Worm (Caenorhabditis elegans): ENCODE measurements around the gene srt-34.

srt-34 gene

ce11 chrV:2825978-2826377 lies 8.0 kb upstream of the srt-34 start:
- TF ChIP-seq W03F9.2 (tag; optimal IDR thresholded peaks at IDR 0.05) (no peak), him-1 (tag; optimal IDR thresholded peaks at IDR 0.05) (no peak), dao-5 (tag; optimal IDR thresholded peaks at IDR 0.05) (no peak)

- no peak for TF ChIP-seq W03F9.2 (tag; optimal IDR thresholded peaks at IDR 0.05)
- no peak for TF ChIP-seq dao-5 (tag; optimal IDR thresholded peaks at IDR 0.05)
- no peak for TF ChIP-seq him-1 (tag; optimal IDR thresholded peaks at IDR 0.05)
These were observed 3.7 kb upstream of the srt-34 start, which contains the start of gene srh-36 for ce11 chrV:2821618-2822272. srh-36 (minus strand) TSS chrV:2821668.

ce11 chrV:2815956-2816355 lies 2.1 kb downstream of the srt-34 start, which contains the start of gene F54E2.5:
F54E2.5 (minus strand) TSS chrV:2816056.
- TF ChIP-seq dao-5 (tag; optimal IDR thresholded peaks at IDR 0.05) (no peak), him-1 (tag; optimal IDR thresholded peaks at IDR 0.05) (no peak), W03F9.2 (tag; optimal IDR thresholded peaks at IDR 0.05) (no peak)

ce11 chrV:2813856-2814255 lies 4.2 kb downstream of the srt-34 start, which contains the start of gene F54E2.9:
F54E2.9 (minus strand) TSS chrV:2813987.
- TF ChIP-seq W03F9.2 (tag; optimal IDR thresholded peaks at IDR 0.05): no peak
- no peak for TF ChIP-seq dao-5 (tag; optimal IDR thresholded peaks at IDR 0.05)
- no peak for TF ChIP-seq him-1 (tag; optimal IDR thresholded peaks at IDR 0.05)

- TF ChIP-seq dao-5 (tag; optimal IDR thresholded peaks at IDR 0.05): no peak
- no peak for TF ChIP-seq him-1 (tag; optimal IDR thresholded peaks at IDR 0.05)
- TF ChIP-seq W03F9.2 (tag; optimal IDR thresholded peaks at IDR 0.05): no peak
These were observed 7.9 kb downstream of the srt-34 start, which contains the start of gene F54E2.1 for ce11 chrV:2810164-2810563. F54E2.1 (plus strand) TSS chrV:2810398.

DNA sequence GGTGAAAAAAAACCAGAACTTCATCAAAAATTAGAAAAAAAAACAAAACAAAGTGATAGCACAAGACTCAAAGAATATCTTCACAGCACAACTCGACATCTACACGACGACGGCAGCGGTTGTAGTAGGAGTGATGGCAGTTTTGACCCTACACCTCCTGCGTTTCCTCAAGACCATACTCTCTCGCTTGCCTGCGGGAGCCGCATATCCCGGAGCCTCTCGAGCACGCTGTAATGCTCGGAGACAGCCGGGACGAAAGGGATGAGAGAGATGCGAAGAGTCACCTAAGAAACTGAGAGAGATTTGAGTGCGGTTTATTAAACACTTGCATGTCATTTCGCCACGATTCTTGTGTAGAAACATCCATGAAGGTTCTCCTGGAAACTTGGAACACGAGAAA lies 8.6 kb downstream of the srt-34 start:
- no peak for TF ChIP-seq W03F9.2 (tag; optimal IDR thresholded peaks at IDR 0.05)
- no peak for TF ChIP-seq dao-5 (tag; optimal IDR thresholded peaks at IDR 0.05)
- TF ChIP-seq him-1 (tag; optimal IDR thresholded peaks at IDR 0.05): no peak

ce11 chrV:2807760-2808159 lies 10.3 kb downstream of the srt-34 start, which contains the start of gene ketn-1:
ketn-1 (minus strand) TSS chrV:2807860.
- TF ChIP-seq him-1 (tag; optimal IDR thresholded peaks at IDR 0.05) (no peak), dao-5 (tag; optimal IDR thresholded peaks at IDR 0.05) (no peak), W03F9.2 (tag; optimal IDR thresholded peaks at IDR 0.05) (no peak)

ce11 chrV:2803258-2803657 lies 14.8 kb downstream of the srt-34 start:
- TF ChIP-seq him-1 (tag; optimal IDR thresholded peaks at IDR 0.05): no peak
- no peak for TF ChIP-seq dao-5 (tag; optimal IDR thresholded peaks at IDR 0.05)
- TF ChIP-seq W03F9.2 (tag; optimal IDR thresholded peaks at IDR 0.05): no peak

DNA sequence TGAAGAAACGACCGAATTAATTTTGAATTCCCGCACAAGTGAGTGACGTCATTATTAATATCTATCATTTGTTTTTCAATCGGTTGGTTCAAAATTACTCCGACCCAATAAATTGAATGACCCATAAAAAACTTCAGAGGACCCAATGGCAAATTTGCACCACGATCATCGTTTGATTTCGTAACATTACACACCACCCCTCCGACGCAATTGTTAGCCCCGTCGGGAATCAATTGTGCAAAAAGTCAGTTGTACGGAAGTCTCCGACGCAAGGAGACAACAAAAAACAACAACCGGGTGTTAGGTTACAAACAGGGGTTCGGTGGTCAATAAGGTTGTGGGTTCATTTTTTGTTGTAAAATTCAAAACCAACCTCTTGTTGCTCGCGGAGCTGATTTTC lies 16.1 kb downstream of the srt-34 start:
- TF ChIP-seq dao-5 (tag; optimal IDR thresholded peaks at IDR 0.05) (no peak), W03F9.2 (tag; optimal IDR thresholded peaks at IDR 0.05) (no peak), him-1 (tag; optimal IDR thresholded peaks at IDR 0.05) (no peak)

DNA sequence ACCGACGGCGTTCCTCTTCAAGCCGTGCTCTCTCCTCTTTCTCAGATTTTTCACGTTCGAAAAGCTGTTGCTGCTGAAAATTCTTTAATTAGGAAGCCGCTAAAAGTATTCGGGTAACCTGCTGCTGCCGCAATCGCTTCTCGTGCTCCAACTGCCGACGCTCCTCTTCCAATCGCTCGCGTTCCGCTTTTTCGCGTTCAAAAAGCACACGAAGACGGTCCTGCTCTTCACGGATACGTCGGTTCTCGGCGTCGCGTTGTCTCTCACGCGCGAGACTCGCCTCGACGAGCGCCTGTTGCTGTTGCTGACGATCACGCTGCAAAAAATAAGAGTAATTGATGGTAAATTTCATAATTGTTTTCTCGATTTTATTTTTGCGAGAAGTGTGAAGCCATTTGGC lies 17.3 kb downstream of the srt-34 start:
- no peak for TF ChIP-seq dao-5 (tag; optimal IDR thresholded peaks at IDR 0.05)
- TF ChIP-seq him-1 (tag; optimal IDR thresholded peaks at IDR 0.05): no peak
- TF ChIP-seq W03F9.2 (tag; optimal IDR thresholded peaks at IDR 0.05): no peak

DNA sequence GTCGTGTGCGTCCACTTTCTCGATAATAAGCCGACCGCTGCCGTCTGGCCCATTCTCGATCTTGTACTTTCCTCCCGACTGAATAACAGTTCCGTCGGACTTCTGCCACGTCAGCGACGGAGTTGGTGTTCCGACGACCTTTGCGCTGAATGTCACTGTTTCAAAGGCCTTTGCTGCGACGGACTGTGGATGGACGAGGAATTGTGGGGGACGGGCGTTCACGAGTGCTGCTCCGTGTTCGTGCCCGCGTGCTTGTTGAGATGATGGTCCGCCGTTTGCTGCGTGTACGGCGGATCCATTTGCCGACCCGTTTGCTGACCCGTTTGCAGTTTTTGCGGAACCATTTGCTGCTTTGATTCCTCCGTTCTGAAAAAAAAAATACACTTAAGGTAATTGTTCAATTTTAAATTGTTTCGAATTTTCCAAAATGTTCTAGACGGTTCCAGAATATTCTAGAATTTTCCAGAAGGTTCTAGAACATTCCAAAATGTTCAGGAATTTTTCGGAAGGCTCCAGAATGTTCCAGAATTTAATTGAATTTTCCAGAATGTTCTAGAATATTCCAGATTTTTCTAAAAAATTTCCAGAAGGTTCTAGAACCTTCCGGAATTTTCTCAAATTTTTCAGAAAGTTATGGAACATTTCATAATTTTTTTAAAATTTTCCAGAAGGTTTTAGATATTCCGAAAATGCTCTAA lies 18.7 kb downstream of the srt-34 start:
- TF ChIP-seq dao-5 (tag; optimal IDR thresholded peaks at IDR 0.05) (no peak), W03F9.2 (tag; optimal IDR thresholded peaks at IDR 0.05) (no peak), him-1 (tag; optimal IDR thresholded peaks at IDR 0.05) (no peak)

DNA sequence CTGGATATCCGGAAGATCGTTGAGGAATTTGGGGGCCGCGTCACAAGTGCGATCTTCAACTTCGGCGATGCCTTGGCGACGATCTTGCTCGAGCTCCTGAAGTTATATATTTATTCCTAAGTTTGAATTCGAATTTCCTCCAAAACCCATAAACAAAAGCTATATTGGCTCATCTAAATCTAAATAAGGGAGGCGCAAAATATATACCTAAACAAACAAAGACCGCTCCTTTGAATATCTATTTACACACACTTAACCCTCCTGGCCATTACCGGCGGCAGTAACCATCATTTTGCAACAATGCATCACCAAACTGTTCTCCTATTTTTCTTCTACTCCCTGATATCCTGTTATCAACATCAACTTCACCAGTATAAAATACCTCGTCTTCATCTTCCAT lies 22.0 kb downstream of the srt-34 start, which contains the start of gene F54E2.2:
Gene F54E2.2 (plus strand): TSS at position 301 of the 400 bp plus-strand sequence.
- TF ChIP-seq him-1 (tag; optimal IDR thresholded peaks at IDR 0.05) (no peak), W03F9.2 (tag; optimal IDR thresholded peaks at IDR 0.05) (no peak), dao-5 (tag; optimal IDR thresholded peaks at IDR 0.05) (no peak)

- TF ChIP-seq dao-5 (tag; optimal IDR thresholded peaks at IDR 0.05) (no peak), W03F9.2 (tag; optimal IDR thresholded peaks at IDR 0.05) (no peak), him-1 (tag; optimal IDR thresholded peaks at IDR 0.05) (no peak)
These were observed 25.1 kb downstream of the srt-34 start for ce11 chrV:2792958-2793357.

- no peak for TF ChIP-seq him-1 (tag; optimal IDR thresholded peaks at IDR 0.05)
- TF ChIP-seq dao-5 (tag; optimal IDR thresholded peaks at IDR 0.05): no peak
- TF ChIP-seq W03F9.2 (tag; optimal IDR thresholded peaks at IDR 0.05): no peak
These were observed 37.2 kb downstream of the srt-34 start, which contains the start of gene R05D8.11 for ce11 chrV:2780786-2781185. R05D8.11 (minus strand) TSS chrV:2780886.

All from whole organism, L4/young adult.